Comparison of ENCODE assay signal across 1 worm cellular context in genomic region chrIII:9956665-9957401, ce11.
A peak's percentile ranks its signal among the peaks of the same experiment; 100 is the strongest.
TF ChIP-seq lines count a peak whose summit lies in the region.

TSS of gene alx-1 (plus strand) at chrIII:9957351.

TF ChIP-seq in whole organism, L4 larva, 104 proteins besides CTCF, POLR2A, EP300 and RAD21 (continued from another document):
- TF ChIP-seq R02D3.7 (tag; optimal IDR thresholded peaks at IDR 0.05; lab: Kevin White, UChicago) (no peak), mdl-1 (tag; optimal IDR thresholded peaks at IDR 0.05; lab: Kevin White, UChicago) (no peak), hmg-1.1 (GFP tag; IDR thresholded peaks at IDR 0.05; lab: Robert Waterston, UW) (no peak), ztf-7 (tag; optimal IDR thresholded peaks at IDR 0.05; lab: Kevin White, UChicago) (no peak), ceh-82 (tag; optimal IDR thresholded peaks at IDR 0.05; lab: Kevin White, UChicago) (no peak), lir-3 (tag; optimal IDR thresholded peaks at IDR 0.05; lab: Kevin White, UChicago) (no peak), skn-1 (tag; optimal IDR thresholded peaks at IDR 0.05; lab: Kevin White, UChicago) (no peak), dpl-1 (GFP tag; optimal IDR thresholded peaks at IDR 0.05; lab: Kevin White, UChicago) (no peak), php-3 (GFP tag; IDR thresholded peaks at IDR 0.05; lab: Robert Waterston, UW) (no peak), aha-1 (tag; lab: Kevin White, UChicago) (no peak), sdz-12 (GFP tag; optimal IDR thresholded peaks at IDR 0.05; lab: Kevin White, UChicago) (no peak), tag-97 (GFP tag; IDR thresholded peaks at IDR 0.05; lab: Robert Waterston, UW) (no peak), ZK546.5 (tag; optimal IDR thresholded peaks at IDR 0.05; lab: Kevin White, UChicago) (no peak), duxl-1 (tag; optimal IDR thresholded peaks at IDR 0.05; lab: Kevin White, UChicago; ENCODE audit: poor library complexity) (no peak), spr-1 (tag; optimal IDR thresholded peaks at IDR 0.05; lab: Kevin White, UChicago) (no peak), D1046.2 (GFP tag; IDR thresholded peaks at IDR 0.05; lab: Robert Waterston, UW) (no peak), nhr-111 (GFP tag; optimal IDR thresholded peaks at IDR 0.05; lab: Kevin White, UChicago) (no peak), zag-1 (tag; optimal IDR thresholded peaks at IDR 0.05; lab: Kevin White, UChicago) (no peak), ZK337.2 (GFP tag; IDR thresholded peaks at IDR 0.05; lab: Robert Waterston, UW) (no peak), Y5F2A.4 (GFP tag; optimal IDR thresholded peaks at IDR 0.05; lab: Kevin White, UChicago) (no peak), F37D6.2 (tag; optimal IDR thresholded peaks at IDR 0.05; lab: Kevin White, UChicago) (no peak), ceh-32 (tag; optimal IDR thresholded peaks at IDR 0.05; lab: Kevin White, UChicago; ENCODE audit: poor library complexity) (no peak), nhr-102 (tag; optimal IDR thresholded peaks at IDR 0.05; lab: Kevin White, UChicago) (no peak), cey-2 (tag; optimal IDR thresholded peaks at IDR 0.05; lab: Kevin White, UChicago; ENCODE audit: borderline replicate concordance, insufficient read depth) (no peak), mxl-2 (GFP tag; conservative IDR thresholded peaks at IDR 0.05; lab: Robert Waterston, UW) (no peak), ceh-62 (tag; optimal IDR thresholded peaks at IDR 0.05; lab: Kevin White, UChicago) (no peak), zfp-3 (GFP tag; conservative IDR thresholded peaks at IDR 0.05; lab: Robert Waterston, UW) (no peak), Y48G9A.11 (GFP tag; IDR thresholded peaks at IDR 0.05; lab: Robert Waterston, UW) (no peak), nhr-28 (tag; optimal IDR thresholded peaks at IDR 0.05; lab: Kevin White, UChicago) (peak; percentile 14), unc-62 (GFP tag; optimal IDR thresholded peaks at IDR 0.05 in 1 of 2; lab: Kevin White, UChicago) (peak in 1 of 2 experiments; percentile 63), unc-62 (tag; optimal IDR thresholded peaks at IDR 0.05; lab: Kevin White, UChicago) (no peak), dmd-6 (GFP tag; IDR thresholded peaks at IDR 0.05; lab: Robert Waterston, UW) (peak; percentile 45; the same call in 1 of the 2 replicates), vab-7 (GFP tag; IDR thresholded peaks at IDR 0.05; lab: Robert Waterston, UW) (no peak), snpc-4 (tag; optimal IDR thresholded peaks at IDR 0.05; lab: Kevin White, UChicago) (no peak), F26F4.8 (GFP tag; conservative IDR thresholded peaks at IDR 0.05; lab: Robert Waterston, UW) (no peak), T20F7.1 (GFP tag; optimal IDR thresholded peaks at IDR 0.05; lab: Kevin White, UChicago) (no peak), nhr-77 (tag; optimal IDR thresholded peaks at IDR 0.05; lab: Kevin White, UChicago) (no peak), dmd-8 (GFP tag; IDR thresholded peaks at IDR 0.05; lab: Robert Waterston, UW) (no peak), dve-1 (tag; optimal IDR thresholded peaks at IDR 0.05; lab: Kevin White, UChicago; ENCODE audit: insufficient read depth) (peak; percentile 31), nhr-48 (tag; optimal IDR thresholded peaks at IDR 0.05; lab: Kevin White, UChicago) (no peak), arid-1 (GFP tag; conservative IDR thresholded peaks at IDR 0.05; lab: Robert Waterston, UW) (no peak), madf-9 (GFP tag; conservative IDR thresholded peaks at IDR 0.05; lab: Robert Waterston, UW) (no peak), Y75B8A.6 (GFP tag; IDR thresholded peaks at IDR 0.05; lab: Robert Waterston, UW) (no peak), mes-2 (tag; optimal IDR thresholded peaks at IDR 0.05; lab: Kevin White, UChicago; ENCODE audit: poor library complexity, severe bottlenecking) (peak; percentile 49), mxl-3 (GFP tag; optimal IDR thresholded peaks at IDR 0.05; lab: Kevin White, UChicago) (peak; percentile 58), lin-39 (tag; optimal IDR thresholded peaks at IDR 0.05; lab: Kevin White, UChicago) (no peak), unc-130 (GFP tag; optimal IDR thresholded peaks at IDR 0.05; lab: Kevin White, UChicago) (no peak), lin-1 (GFP tag; IDR thresholded peaks at IDR 0.05; lab: Robert Waterston, UW) (no peak), F10B5.3 (tag; optimal IDR thresholded peaks at IDR 0.05; lab: Kevin White, UChicago) (no peak), pqm-1 (tag; optimal IDR thresholded peaks at IDR 0.05; lab: Kevin White, UChicago) (peak; percentile 62), zfp-2 (tag; optimal IDR thresholded peaks at IDR 0.05; lab: Kevin White, UChicago) (no peak), nhr-11 (tag; optimal IDR thresholded peaks at IDR 0.05; lab: Kevin White, UChicago) (no peak), pha-4 (GFP tag; IDR thresholded peaks at IDR 0.05; lab: Robert Waterston, UW) (no peak), pha-4 (tag; optimal IDR thresholded peaks at IDR 0.05; lab: Kevin White, UChicago) (no peak), nhr-25 (tag; optimal IDR thresholded peaks at IDR 0.05; lab: Kevin White, UChicago; ENCODE audit: borderline replicate concordance, insufficient read depth) (no peak), hlh-11 (tag; optimal IDR thresholded peaks at IDR 0.05; lab: Kevin White, UChicago) (peak; percentile 23), tra-1 (GFP tag; IDR thresholded peaks at IDR 0.05; lab: Robert Waterston, UW) (no peak)
